Worm (Caenorhabditis elegans): Measurements from ENCODE around the gene nadk-2.

DNA sequence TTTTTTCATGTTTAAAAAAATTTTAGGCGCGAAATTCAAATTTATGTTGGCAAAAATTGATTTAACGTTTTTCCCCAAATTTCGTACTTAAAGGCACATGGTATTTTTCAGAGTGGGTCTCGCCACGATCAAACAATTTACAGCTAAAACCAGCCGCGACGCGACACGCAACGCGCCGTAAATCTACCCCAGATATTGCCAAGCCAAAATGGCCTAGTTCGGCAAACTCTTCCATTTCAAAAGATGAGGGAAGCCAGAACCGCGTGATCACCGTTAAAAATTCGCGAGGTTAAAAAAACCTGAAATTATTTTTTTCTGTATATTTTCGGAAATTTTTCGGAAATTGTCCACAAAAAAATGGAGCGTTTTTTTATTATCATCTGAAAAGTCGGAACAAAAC lies 10.5 kb downstream of the nadk-2 start:
- TF ChIP-seq him-1 (tag; optimal IDR thresholded peaks at IDR 0.05) (no peak), W03F9.2 (tag; optimal IDR thresholded peaks at IDR 0.05) (no peak), dao-5 (tag; optimal IDR thresholded peaks at IDR 0.05) (no peak)

Measured in whole organism, L4/young adult.